Fruit fly (Drosophila melanogaster): ENCODE measurements around the gene CG46435.

DNA sequence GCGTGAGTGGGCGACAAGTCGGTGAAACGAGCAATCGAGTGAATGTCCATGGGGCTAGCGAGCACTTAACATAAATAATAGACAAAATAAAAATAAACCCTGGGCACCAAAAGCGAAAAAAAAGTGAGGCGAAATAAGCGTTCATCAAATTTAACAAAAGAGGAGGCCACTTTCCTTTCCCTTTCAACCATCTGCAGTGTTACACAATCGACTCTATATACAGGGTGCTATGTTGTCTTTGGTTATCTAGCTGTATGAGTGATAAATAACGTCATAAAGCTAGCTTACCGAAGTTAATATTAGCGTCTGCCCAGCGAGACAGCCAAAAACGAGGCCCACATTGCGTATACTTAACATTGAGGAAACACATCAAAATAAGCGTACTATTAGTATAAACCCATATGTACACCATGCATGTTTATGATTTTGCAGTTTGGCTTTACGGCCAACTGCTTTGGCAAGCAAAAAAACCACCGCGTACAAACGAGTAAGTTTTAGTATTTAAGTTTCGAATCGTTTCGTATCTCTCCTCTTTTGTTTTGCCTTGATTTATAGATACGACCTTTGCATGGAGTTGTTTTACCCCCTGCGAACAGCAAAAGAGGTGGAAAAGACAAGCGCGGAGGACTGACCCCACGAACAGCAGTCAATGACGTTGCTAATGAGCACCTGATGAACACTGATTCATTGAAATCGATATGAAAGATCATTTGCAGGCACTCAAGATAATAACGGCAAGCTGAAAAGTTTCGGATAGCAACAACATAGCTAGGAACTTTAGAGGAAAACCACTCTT, 20.2 kb downstream of the CG46435 start:
- TF ChIP-seq CG6808 (GFP tag; optimal IDR thresholded peaks at IDR 0.05) (no peak), Hr4 (GFP tag; optimal IDR thresholded peaks at IDR 0.05) (no peak), Eip93F (GFP tag; optimal IDR thresholded peaks at IDR 0.05) (no peak), CG6276 (GFP tag; optimal IDR thresholded peaks at IDR 0.05) (no peak), dac (GFP tag; optimal IDR thresholded peaks at IDR 0.05) (no peak), Eip75B (GFP tag; optimal IDR thresholded peaks at IDR 0.05) (no peak), CG10631 (GFP tag; optimal IDR thresholded peaks at IDR 0.05) (no peak), Sox102F (GFP tag; optimal IDR thresholded peaks at IDR 0.05) (no peak), svp (GFP tag) (no peak), Eip78C (GFP tag) (no peak), CG10669 (GFP tag; optimal IDR thresholded peaks at IDR 0.05) (no peak)

Measured in whole organism, prepupa.